Worm (Caenorhabditis elegans) whole organism, L3 larva: ENCODE measurements around the gene odr-10.

Experiments used
- ama-1 ChIP-seq: fragments of 150-350 bp; optimal IDR thresholded peaks from 2 replicates; lab custom pipeline; 2018
- lsy-12 ChIP-seq: sonication (generic microtip); optimal IDR thresholded peaks from 2 replicates; lab custom pipeline; 2016; ENCODE audit warnings: mild to moderate bottlenecking, missing genetic modification characterization, missing compliant biosample characterization
- nhr-25 ChIP-seq: sonication (generic microtip); optimal IDR thresholded peaks from 2 replicates; lab custom pipeline; 2017; ENCODE audit warnings: missing biosample characterization, missing genetic modification characterization

ce11 chrX:6905581-6905980 lies 39.8 kb upstream of the odr-10 start:
- TF ChIP-seq nhr-25 (no peak), ama-1 (lab: Kevin White, UChicago) (no peak), lsy-12 (tag; lab: Kevin White, UChicago) (no peak)
